Fruit fly (Drosophila melanogaster): ENCODE results near the gene Rev1.

Rev1 gene

dm6 chr3L:614751-615424, 39.3 kb upstream of the Rev1 start (continued):
- TF ChIP-seq bcd (GFP tag; optimal IDR thresholded peaks at IDR 0.05) (peak; percentile 7), CG3407 (GFP tag; optimal IDR thresholded peaks at IDR 0.05) (peak; percentile 39), mirr (GFP tag; optimal IDR thresholded peaks at IDR 0.05) (peak; percentile 46), nmo (GFP tag; optimal IDR thresholded peaks at IDR 0.05) (no peak), Nf-YB (GFP tag; optimal IDR thresholded peaks at IDR 0.05) (peak; percentile 22), CG2889 (GFP tag; IDR thresholded peaks at IDR 0.05) (no peak), ind (GFP tag; optimal IDR thresholded peaks at IDR 0.05) (no peak), chm (GFP tag; IDR thresholded peaks at IDR 0.05) (peak; percentile 76), CG7271 (tag; optimal IDR thresholded peaks at IDR 0.05) (no peak), sr (GFP tag; IDR thresholded peaks at IDR 0.05) (peak; percentile 53; the same call in 2 of the 3 replicates), CG10209 (GFP tag; optimal IDR thresholded peaks at IDR 0.05) (peak; percentile 85), nerfin-1 (tag; optimal IDR thresholded peaks at IDR 0.05) (peak; percentile 63), Adf1 (GFP tag; IDR thresholded peaks at IDR 0.05) (no peak), so (GFP tag; IDR thresholded peaks at IDR 0.05) (peak; percentile 72; the same call in 1 of the 3 replicates), Ets97D (GFP tag; optimal IDR thresholded peaks at IDR 0.05) (no peak), bbx (GFP tag; IDR thresholded peaks at IDR 0.05; ENCODE audit: partially characterized antibody) (peak; percentile 46; the same call in 1 of the 2 replicates), cato (GFP tag; optimal IDR thresholded peaks at IDR 0.05; ENCODE audit: borderline replicate concordance) (no peak), chinmo (GFP tag; IDR thresholded peaks at IDR 0.05; ENCODE audit: partially characterized antibody) (peak; percentile 89), ci (GFP tag; IDR thresholded peaks at IDR 0.05) (peak; percentile 86)

DNA sequence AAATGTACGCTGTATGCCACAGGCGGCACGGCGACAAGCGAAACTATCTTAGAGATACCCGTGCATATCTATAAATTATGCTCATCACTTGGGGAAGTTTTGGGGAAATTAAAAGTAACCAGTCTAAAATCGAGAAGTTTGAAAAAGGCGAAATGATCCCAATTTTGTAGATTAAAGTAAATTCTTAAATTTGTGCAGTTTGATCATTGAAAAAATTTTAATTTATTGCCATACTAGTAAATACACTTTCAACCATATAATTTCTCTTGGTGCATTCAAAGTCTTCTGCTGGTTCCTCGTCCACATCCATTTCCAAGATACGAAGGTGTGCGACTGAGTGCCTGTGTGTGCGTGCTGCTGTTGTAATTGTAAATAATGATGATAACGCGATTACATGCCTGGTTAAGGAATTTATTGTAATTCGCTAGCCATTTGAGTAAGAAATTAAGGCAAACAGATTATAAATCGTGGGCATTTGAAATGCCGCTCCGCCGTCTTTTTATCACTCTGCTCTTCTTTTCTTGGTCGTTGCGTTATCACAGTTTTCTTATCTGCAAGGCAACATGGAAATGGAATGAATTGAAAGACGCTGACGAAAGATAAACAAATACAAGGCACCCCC, 38.6 kb upstream of the Rev1 start:
- TF ChIP-seq aop (GFP tag; IDR thresholded peaks at IDR 0.05) (peak; percentile 73), caup (GFP tag; optimal IDR thresholded peaks at IDR 0.05; ENCODE audit: severe bottlenecking) (peak; percentile 67), lilli (GFP tag; optimal IDR thresholded peaks at IDR 0.05) (peak; percentile 74), sug (tag; optimal IDR thresholded peaks at IDR 0.05) (peak; percentile 16), Antp (GFP tag; optimal IDR thresholded peaks at IDR 0.05) (peak; percentile 85), tgo (GFP tag; IDR thresholded peaks at IDR 0.05) (peak; percentile 88), CG32532 (GFP tag; IDR thresholded peaks at IDR 0.05) (peak; percentile 73; the same call in 1 of the 2 replicates), HmgZ (tag; optimal IDR thresholded peaks at IDR 0.05) (peak; percentile 69), CG17186 (GFP tag; optimal IDR thresholded peaks at IDR 0.05) (peak; percentile 53), CG14050 (GFP tag; IDR thresholded peaks at IDR 0.05) (peak; percentile 91), Doc2 (GFP tag; IDR thresholded peaks at IDR 0.05) (no peak), E2f2 (GFP tag; IDR thresholded peaks at IDR 0.05) (peak; percentile 72), YL-1 (GFP tag; optimal IDR thresholded peaks at IDR 0.05) (no peak), vfl (GFP tag; optimal IDR thresholded peaks at IDR 0.05) (no peak), CG6791 (GFP tag; IDR thresholded peaks at IDR 0.05; ENCODE audit: partially characterized antibody) (no peak), disco-r (GFP tag; optimal IDR thresholded peaks at IDR 0.05) (peak; percentile 63), Awh (GFP tag; IDR thresholded peaks at IDR 0.05) (peak; percentile 89), fd96Cb (tag; optimal IDR thresholded peaks at IDR 0.05) (peak; percentile 92), onecut (GFP tag; IDR thresholded peaks at IDR 0.05) (peak; percentile 68), Rx (GFP tag; IDR thresholded peaks at IDR 0.05) (peak; percentile 60), CG30020 (tag; optimal IDR thresholded peaks at IDR 0.05) (peak; percentile 13), CG10979 (tag; optimal IDR thresholded peaks at IDR 0.05) (peak; percentile 92), CG31224 (GFP tag; IDR thresholded peaks at IDR 0.05) (peak; percentile 65), mam (GFP tag; optimal IDR thresholded peaks at IDR 0.05) (peak; percentile 75), CG13624 (GFP tag; optimal IDR thresholded peaks at IDR 0.05) (peak; percentile 69), Rfx (GFP tag; IDR thresholded peaks at IDR 0.05) (peak; percentile 76), fd102C (GFP tag; optimal IDR thresholded peaks at IDR 0.05) (no peak), CHES-1-like (GFP tag; optimal IDR thresholded peaks at IDR 0.05) (peak; percentile 83), CG10267 (tag; optimal IDR thresholded peaks at IDR 0.05) (peak; percentile 79), Hr78 (GFP tag; optimal IDR thresholded peaks at IDR 0.05) (peak in 1 of 2 experiments; percentile 31)
